Worm (Caenorhabditis elegans) whole organism, L1 larva: Measurements from ENCODE around the gene cox-10.

Experiments
- C16A3.4 ChIP-seq: fragments of 150-350 bp; optimal IDR thresholded peaks from 2 replicates; lab custom pipeline; 2014; ENCODE audit warnings: missing biosample characterization, missing genetic modification characterization
- alr-1 ChIP-seq: fragments of 200-800 bp; sonication (Bioruptor generic); optimal IDR thresholded peaks from 2 replicates; lab custom pipeline; 2018; ENCODE audit warnings: borderline replicate concordance, mild to moderate bottlenecking, missing genetic modification characterization, missing compliant biosample characterization
- aly-2 ChIP-seq: fragments of 150-350 bp; optimal IDR thresholded peaks from 2 replicates; lab custom pipeline; 2014; ENCODE audit warnings: missing biosample characterization, missing genetic modification characterization
- ceh-82 ChIP-seq, 3 experiments: fragments of 150-350 bp in 1 of 3; sonication (generic microtip) in 2 of 3; optimal IDR thresholded peaks; 2 replicates each; lab custom pipeline; 2014 to 2017; ENCODE audit warnings: missing biosample characterization in 3 of 3, missing genetic modification characterization in 3 of 3
- dpl-1 ChIP-seq, 3 experiments: fragments of 150-350 bp in 2 of 3; sonication (generic microtip) in 1 of 3; optimal IDR thresholded peaks; 2 replicates each; lab custom pipeline; 2014 to 2017; ENCODE audit warnings: missing biosample characterization in 3 of 3, missing genetic modification characterization in 3 of 3, missing genetic modification reagents in 3 of 3
- elt-2 ChIP-seq: sonication (generic microtip); optimal IDR thresholded peaks from 2 replicates; lab custom pipeline; 2016; ENCODE audit warnings: missing genetic modification characterization, mild to moderate bottlenecking, inconsistent platforms, missing compliant biosample characterization, missing genetic modification reagents
- lin-13 ChIP-seq: fragments of 150-350 bp; optimal IDR thresholded peaks from 2 replicates; lab custom pipeline; 2014; ENCODE audit warnings: missing biosample characterization, missing genetic modification reagents, missing genetic modification characterization
- lin-39 ChIP-seq: fragments of 150-350 bp; optimal IDR thresholded peaks from 2 replicates; lab custom pipeline; 2014; ENCODE audit warnings: missing biosample characterization, missing genetic modification reagents, missing genetic modification characterization
- nhr-11 ChIP-seq: fragments of 150-350 bp; optimal IDR thresholded peaks from 2 replicates; lab custom pipeline; 2014; ENCODE audit warnings: missing biosample characterization, missing genetic modification characterization
- nhr-76 ChIP-seq: sonication (generic microtip); optimal IDR thresholded peaks from 2 replicates; lab custom pipeline; 2017; ENCODE audit warnings: missing biosample characterization, missing genetic modification characterization
- skn-1 ChIP-seq: fragments of 150-350 bp; optimal IDR thresholded peaks from 2 replicates; lab custom pipeline; 2014; ENCODE audit warnings: missing biosample characterization, missing genetic modification characterization
- unc-62 ChIP-seq: fragments of 150-350 bp; optimal IDR thresholded peaks from 2 replicates; lab custom pipeline; 2014; ENCODE audit warnings: missing biosample characterization, missing genetic modification reagents, missing genetic modification characterization
- ztf-11 ChIP-seq, 2 experiments: sonication (generic microtip); optimal IDR thresholded peaks; 2 replicates each; lab custom pipeline; 2016 to 2017; ENCODE audit warnings: missing genetic modification characterization in 2 of 2, missing biosample characterization in 1 of 2, missing compliant biosample characterization in 1 of 2

DNA sequence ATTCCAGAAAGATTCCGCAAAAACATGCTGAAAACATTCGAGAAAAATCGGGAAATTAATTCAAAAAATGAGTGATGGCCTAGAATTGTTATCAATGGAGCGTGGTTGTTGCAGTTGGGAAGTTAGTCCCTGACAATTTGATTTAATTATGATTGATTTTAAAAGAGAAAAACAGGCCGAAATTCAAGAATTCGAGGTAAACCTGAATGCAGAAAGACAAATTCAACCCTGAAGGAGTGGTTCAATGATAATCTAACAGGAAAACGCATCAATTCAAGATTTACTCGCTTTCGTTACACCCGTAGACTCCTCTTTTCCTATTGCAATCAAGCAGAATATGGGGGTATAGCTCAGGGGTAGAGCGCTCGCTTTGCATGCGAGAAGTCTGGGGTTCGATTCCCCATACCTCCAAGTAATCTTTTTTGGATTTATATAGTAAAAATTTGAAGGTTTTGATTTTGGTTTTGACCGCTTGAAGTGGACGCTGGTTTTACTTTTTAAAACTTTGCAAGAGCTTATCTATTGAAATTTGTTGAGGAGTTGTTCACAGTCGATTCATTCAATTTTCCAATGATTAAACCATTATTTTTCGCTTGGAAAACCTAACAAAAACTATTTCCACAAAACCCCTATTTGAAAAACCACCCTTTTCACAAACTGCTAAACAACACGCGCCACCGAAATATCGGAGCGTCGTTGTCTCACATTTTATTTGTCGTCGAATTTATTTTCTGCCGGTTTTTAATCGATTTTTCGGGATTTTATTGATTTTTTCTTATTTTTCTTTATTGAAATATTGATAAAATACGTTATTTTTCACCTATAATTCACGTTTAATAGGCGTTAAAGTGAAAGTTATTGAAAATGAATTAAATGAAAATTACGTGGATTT, 1.5 kb upstream of the cox-10 start:
- no peak for TF ChIP-seq unc-62
- peak; percentile 14 for TF ChIP-seq aly-2 (tag; lab: Kevin White, UChicago)
- TF ChIP-seq nhr-11 = peak; percentile 57
- TF ChIP-seq nhr-76 (tag; lab: Kevin White, UChicago) = no peak
- TF ChIP-seq dpl-1 (GFP tag; optimal IDR thresholded peaks at IDR 0.05; lab: Kevin White, UChicago) = peak; percentile 83 to 89 (median 87)
- peak; percentile 40 for TF ChIP-seq lin-39
- peak; percentile 77 for TF ChIP-seq skn-1 (tag; lab: Kevin White, UChicago)
- peak; percentile 80 for TF ChIP-seq C16A3.4 (tag; lab: Kevin White, UChicago)
- no peak for TF ChIP-seq alr-1 (tag; lab: Kevin White, UChicago)
- TF ChIP-seq elt-2 (tag; lab: Kevin White, UChicago) = peak; percentile 49
- peak; percentile 80 for TF ChIP-seq lin-13
- TF ChIP-seq ceh-82 (tag; optimal IDR thresholded peaks at IDR 0.05; lab: Kevin White, UChicago) = peak; percentile 65 to 82 (median 74)
- TF ChIP-seq ztf-11 (tag; optimal IDR thresholded peaks at IDR 0.05; lab: Kevin White, UChicago) = peak in 1 of 2 experiments; percentile 76
